Fruit fly (Drosophila melanogaster): ENCODE data around the gene tgy.

The tgy gene

dm6 chrX:19171926-19172325 lies 44.8 kb upstream of the tgy start (continued):
- no peak for TF ChIP-seq slbo (GFP tag; IDR thresholded peaks at IDR 0.05)
- TF ChIP-seq hkb (optimal IDR thresholded peaks at IDR 0.05) = no peak
- TF ChIP-seq hkb (GFP tag; IDR thresholded peaks at IDR 0.05) = no peak
- no peak for TF ChIP-seq Hmx (GFP tag; optimal IDR thresholded peaks at IDR 0.05)
- TF ChIP-seq Jarid2 (GFP tag; optimal IDR thresholded peaks at IDR 0.05) = no peak
- TF ChIP-seq scrt (GFP tag; optimal IDR thresholded peaks at IDR 0.05) = no peak
- no peak for TF ChIP-seq CG3065 (GFP tag; optimal IDR thresholded peaks at IDR 0.05)
- no peak for TF ChIP-seq CG11723 (GFP tag; optimal IDR thresholded peaks at IDR 0.05)
- TF ChIP-seq sim (GFP tag; IDR thresholded peaks at IDR 0.05) = no peak
- TF ChIP-seq CG2199 (GFP tag; IDR thresholded peaks at IDR 0.05) = no peak
- TF ChIP-seq H15 (GFP tag; IDR thresholded peaks at IDR 0.05) = no peak
- no peak for TF ChIP-seq CG10274 (GFP tag; optimal IDR thresholded peaks at IDR 0.05)
- TF ChIP-seq insv (GFP tag; optimal IDR thresholded peaks at IDR 0.05) = no peak
- TF ChIP-seq CG30020 (tag; optimal IDR thresholded peaks at IDR 0.05) = no peak
- TF ChIP-seq CG6813 (GFP tag; optimal IDR thresholded peaks at IDR 0.05) = no peak
- no peak for TF ChIP-seq Dll (GFP tag; IDR thresholded peaks at IDR 0.05; ENCODE audit: partially characterized antibody)
- TF ChIP-seq ATbp (GFP tag; optimal IDR thresholded peaks at IDR 0.05) = no peak
- peak; percentile 17 for TF ChIP-seq CG8359 (GFP tag; optimal IDR thresholded peaks at IDR 0.05; ENCODE audit: borderline replicate concordance)
- no peak for TF ChIP-seq CG31388 (GFP tag; optimal IDR thresholded peaks at IDR 0.05)
- no peak for TF ChIP-seq CG14860 (GFP tag; IDR thresholded peaks at IDR 0.05; ENCODE audit: partially characterized antibody)
- no peak for TF ChIP-seq Mrtf (GFP tag; IDR thresholded peaks at IDR 0.05)
- peak in 1 of 2 experiments; percentile 37 for TF ChIP-seq Hr78 (GFP tag; optimal IDR thresholded peaks at IDR 0.05)
- TF ChIP-seq Hsf (GFP tag; optimal IDR thresholded peaks at IDR 0.05) = no peak

dm6 chrX:19170791-19171190 lies 43.7 kb upstream of the tgy start, which contains the start of gene Inx5:
Gene Inx5, minus strand, starts transcription at chrX:19170883.
- TF ChIP-seq Mes4 (GFP tag; optimal IDR thresholded peaks at IDR 0.05) (no peak), Ets97D (GFP tag; optimal IDR thresholded peaks at IDR 0.05) (peak; percentile 17), ind (GFP tag; optimal IDR thresholded peaks at IDR 0.05) (no peak), CG10267 (tag; optimal IDR thresholded peaks at IDR 0.05) (peak; percentile 70), stwl (tag; optimal IDR thresholded peaks at IDR 0.05) (peak; percentile 93), HmgD (GFP tag; optimal IDR thresholded peaks at IDR 0.05) (no peak), CG3281 (GFP tag; optimal IDR thresholded peaks at IDR 0.05) (no peak), chinmo (GFP tag; IDR thresholded peaks at IDR 0.05; ENCODE audit: partially characterized antibody) (0 out of 4 replicates have a peak, but pooled peaks have one; percentile 4), Pdp1 (GFP tag; optimal IDR thresholded peaks at IDR 0.05) (peak in 1 of 2 experiments; percentile 27), Med (GFP tag) (peak; percentile 45), CG32767 (GFP tag; IDR thresholded peaks at IDR 0.05) (no peak), CG7357 (GFP tag; IDR thresholded peaks at IDR 0.05) (no peak), sisA (GFP tag; IDR thresholded peaks at IDR 0.05) (no peak), CG8359 (GFP tag; optimal IDR thresholded peaks at IDR 0.05; ENCODE audit: borderline replicate concordance) (peak; percentile 39), CTCF (GFP tag; optimal IDR thresholded peaks at IDR 0.05) (peak; percentile 24), danr (GFP tag; IDR thresholded peaks at IDR 0.05) (no peak), Bgb (GFP tag; IDR thresholded peaks at IDR 0.05; ENCODE audit: partially characterized antibody) (no peak), CG6654 (GFP tag; optimal IDR thresholded peaks at IDR 0.05) (no peak), CG6791 (GFP tag; IDR thresholded peaks at IDR 0.05; ENCODE audit: partially characterized antibody) (no peak), CG8290 (GFP tag; optimal IDR thresholded peaks at IDR 0.05) (peak; percentile 75), CG8290 (tag; optimal IDR thresholded peaks at IDR 0.05) (peak; percentile 40 to 66), CG10321 (GFP tag; IDR thresholded peaks at IDR 0.05) (no peak)
